Fruit fly (Drosophila melanogaster): Measurements from ENCODE around the gene CG15023.
A peak's percentile ranks its signal among the peaks of the same experiment; 100 is the strongest.

Gene CG15023

DNA sequence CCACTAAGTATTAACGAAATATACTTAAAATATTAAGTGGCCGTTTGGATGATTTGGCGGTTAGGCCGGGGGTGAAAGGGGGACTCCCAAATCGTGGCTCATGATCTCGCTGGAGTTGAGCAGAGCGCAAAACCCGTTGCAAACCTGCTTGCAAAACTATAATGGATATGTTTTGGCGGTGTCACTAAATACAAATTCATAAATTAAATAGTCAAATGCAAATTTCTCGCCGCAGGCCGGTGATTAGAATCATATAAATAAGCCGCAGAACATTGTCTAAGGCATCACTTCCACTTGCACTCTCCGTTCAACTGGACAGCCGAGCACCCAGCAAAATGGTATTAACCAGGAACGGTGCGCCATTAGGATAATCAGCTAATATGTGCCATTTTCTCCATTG is 21.2 kb upstream of the CG15023 start, which contains the start of gene CG11350:
CG11350 (plus strand) TSS at position 301 of the 400 bp plus-strand sequence.
- TF ChIP-seq CG14655 (GFP tag; optimal IDR thresholded peaks at IDR 0.05): no peak
- no peak for TF ChIP-seq Snoo (tag; optimal IDR thresholded peaks at IDR 0.05)
- TF ChIP-seq CG15710 (tag; optimal IDR thresholded peaks at IDR 0.05): no peak
- no peak for TF ChIP-seq CG8301 (tag; optimal IDR thresholded peaks at IDR 0.05)
- no peak for TF ChIP-seq CG10348 (GFP tag; IDR thresholded peaks at IDR 0.05)
- no peak for TF ChIP-seq rn (GFP tag; IDR thresholded peaks at IDR 0.05)

DNA sequence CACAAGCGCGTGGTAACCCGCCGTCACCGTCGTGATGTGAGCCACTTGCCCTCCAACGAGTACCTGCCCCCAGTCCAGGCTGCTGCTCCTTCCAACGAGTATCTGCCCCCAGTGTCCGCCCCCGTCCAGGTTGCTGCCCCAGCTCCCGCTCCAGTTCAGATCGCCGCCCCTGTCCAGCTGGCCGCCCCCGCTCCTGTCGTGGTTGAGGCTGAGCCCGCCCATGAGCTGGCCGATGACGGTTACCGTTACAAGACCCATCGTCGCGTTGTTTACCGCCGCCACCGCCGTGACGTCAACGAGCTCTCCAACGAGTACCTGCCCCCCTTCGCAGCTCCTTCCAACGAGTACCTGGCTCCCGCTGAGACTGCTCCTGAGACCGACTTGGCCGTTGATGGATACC is 19.5 kb upstream of the CG15023 start:
- TF ChIP-seq Ets98B (GFP tag; IDR thresholded peaks at IDR 0.05) (no peak), Pif1B (GFP tag; optimal IDR thresholded peaks at IDR 0.05) (no peak), fd96Ca (GFP tag; IDR thresholded peaks at IDR 0.05) (peak; percentile 52; the same call in 1 of the 3 replicates), CG8159 (tag; optimal IDR thresholded peaks at IDR 0.05) (no peak), CG9948 (tag; optimal IDR thresholded peaks at IDR 0.05) (no peak), CG4496 (GFP tag; IDR thresholded peaks at IDR 0.05) (0 out of 3 replicates have a peak, but pooled peaks have one; percentile 13)

DNA sequence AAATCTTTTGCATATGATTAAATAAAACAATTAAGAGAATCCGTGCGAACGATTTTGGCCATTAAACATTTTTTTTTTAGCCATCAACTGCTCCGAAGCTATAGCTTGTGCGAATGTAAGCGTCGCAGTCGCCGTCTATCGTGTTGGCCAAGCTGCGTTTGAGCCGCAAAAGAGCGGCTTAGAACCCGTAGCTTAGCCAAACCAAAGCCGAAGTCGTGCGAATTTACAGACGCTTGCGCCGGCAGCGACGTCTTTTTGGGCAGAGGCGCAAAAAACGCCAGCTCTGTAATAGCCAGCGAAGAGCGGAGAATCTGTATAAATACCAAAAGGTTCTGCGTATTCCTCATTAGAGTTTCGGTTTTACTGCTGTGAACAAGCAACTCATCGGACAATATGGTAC is 18.6 kb upstream of the CG15023 start, which contains the start of gene CG7465:
CG7465 (plus strand) TSS at position 346 of the 400 bp plus-strand sequence.
- TF ChIP-seq CG8301 (tag; optimal IDR thresholded peaks at IDR 0.05) (no peak), Snoo (tag; optimal IDR thresholded peaks at IDR 0.05) (no peak), CG4496 (GFP tag; IDR thresholded peaks at IDR 0.05) (no peak), EcR (GFP tag; optimal IDR thresholded peaks at IDR 0.05) (no peak), Pif1A (GFP tag; optimal IDR thresholded peaks at IDR 0.05) (no peak), CG9948 (tag; optimal IDR thresholded peaks at IDR 0.05) (no peak), CG13204 (GFP tag; optimal IDR thresholded peaks at IDR 0.05) (no peak), Pif1B (GFP tag; optimal IDR thresholded peaks at IDR 0.05) (no peak), D1 (tag; optimal IDR thresholded peaks at IDR 0.05) (no peak), CG17806 (tag; optimal IDR thresholded peaks at IDR 0.05) (no peak), CG15710 (tag; optimal IDR thresholded peaks at IDR 0.05) (no peak)

DNA sequence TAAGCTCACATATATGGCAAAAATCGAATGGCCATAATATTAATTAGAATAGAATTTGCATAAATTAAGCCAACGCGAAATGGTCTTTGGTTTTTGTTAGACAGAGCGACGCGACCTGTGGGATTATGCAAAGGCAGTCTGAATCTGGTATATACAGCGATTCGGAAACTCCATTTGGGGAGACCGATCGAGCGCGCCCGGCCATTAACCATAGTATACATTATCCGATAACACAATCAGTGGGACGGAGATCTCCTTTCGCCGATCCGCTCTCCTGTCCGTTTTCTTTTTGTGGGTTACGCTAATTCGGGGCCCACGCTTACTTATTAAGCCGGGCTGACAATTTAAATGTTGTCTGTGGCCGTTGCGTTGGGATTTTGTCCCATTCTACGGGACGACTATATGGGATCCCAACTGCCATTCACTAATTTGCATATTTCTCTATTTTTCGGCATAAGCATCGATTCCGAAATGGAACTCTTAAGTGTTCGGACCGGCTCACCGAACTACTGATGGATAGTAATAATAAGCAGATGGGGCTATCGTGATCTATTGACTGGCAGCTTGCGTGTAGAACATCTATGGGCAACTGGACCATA is 16.5 kb upstream of the CG15023 start:
- TF ChIP-seq CG32121 (GFP tag; IDR thresholded peaks at IDR 0.05): no peak
- no peak for TF ChIP-seq CG13204 (GFP tag; optimal IDR thresholded peaks at IDR 0.05)
- TF ChIP-seq CG4496 (GFP tag; IDR thresholded peaks at IDR 0.05): no peak
- TF ChIP-seq CG9948 (tag; optimal IDR thresholded peaks at IDR 0.05): no peak
- no peak for TF ChIP-seq Pif1B (GFP tag; optimal IDR thresholded peaks at IDR 0.05)

DNA sequence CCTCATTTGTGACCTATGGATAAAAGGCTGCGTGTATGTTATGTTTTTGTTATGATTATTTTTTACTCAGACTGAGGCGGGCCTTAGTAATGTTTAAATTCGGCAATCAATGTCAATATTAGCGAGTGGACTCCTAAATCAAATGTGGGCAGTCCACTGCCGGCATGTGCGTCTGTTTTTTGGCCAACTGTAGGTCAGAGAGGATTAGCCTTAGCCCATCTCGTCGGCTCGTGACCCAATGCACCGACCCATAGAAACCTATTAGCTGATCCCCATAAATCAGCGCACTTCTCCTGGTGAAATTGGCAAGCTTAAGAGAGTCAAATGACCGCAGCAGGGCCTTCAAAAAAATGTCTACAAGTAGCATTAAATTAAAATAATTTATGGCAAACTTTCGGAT is 14.4 kb upstream of the CG15023 start:
- no peak for TF ChIP-seq D1 (tag; optimal IDR thresholded peaks at IDR 0.05)
- no peak for TF ChIP-seq CG8301 (tag; optimal IDR thresholded peaks at IDR 0.05)
- TF ChIP-seq rn (GFP tag; IDR thresholded peaks at IDR 0.05): no peak
- TF ChIP-seq CG8159 (tag; optimal IDR thresholded peaks at IDR 0.05): no peak
- TF ChIP-seq CG14655 (GFP tag; optimal IDR thresholded peaks at IDR 0.05): no peak
- no peak for TF ChIP-seq CG34367 (tag; optimal IDR thresholded peaks at IDR 0.05)
- no peak for TF ChIP-seq CG4496 (GFP tag; IDR thresholded peaks at IDR 0.05)
- TF ChIP-seq Pif1A (GFP tag; optimal IDR thresholded peaks at IDR 0.05): no peak

DNA sequence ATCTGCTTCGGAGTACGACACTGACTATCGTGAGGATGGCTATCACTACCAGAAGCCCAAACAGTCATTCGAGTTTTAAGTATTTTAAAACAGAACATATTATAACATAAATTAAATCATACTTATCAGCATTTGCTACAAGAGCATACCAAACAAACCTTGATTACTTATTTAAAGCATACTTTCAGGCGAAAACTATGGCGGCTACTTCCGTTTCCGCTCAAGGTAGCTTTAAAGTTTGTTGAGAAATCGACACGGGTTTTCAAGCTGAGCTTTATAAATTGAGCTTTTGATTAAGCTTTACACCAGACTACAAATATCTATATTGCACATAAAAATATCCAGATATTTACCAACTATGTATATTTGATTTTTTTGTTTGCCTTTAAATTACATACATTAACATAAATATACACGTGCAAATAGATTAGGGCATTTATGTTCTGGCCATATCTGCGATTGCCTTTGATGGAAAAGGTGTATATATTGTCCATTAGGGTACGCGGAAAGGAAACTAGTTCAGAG is 13.7 kb upstream of the CG15023 start:
- TF ChIP-seq fd96Ca (GFP tag; IDR thresholded peaks at IDR 0.05): 0 out of 3 replicates have a peak, but pooled peaks have one; percentile 35
- no peak for TF ChIP-seq CG32121 (GFP tag; IDR thresholded peaks at IDR 0.05)
- TF ChIP-seq CG17806 (tag; optimal IDR thresholded peaks at IDR 0.05): no peak
- peak; percentile 24 for TF ChIP-seq CG8301 (tag; optimal IDR thresholded peaks at IDR 0.05)
- no peak for TF ChIP-seq Snoo (tag; optimal IDR thresholded peaks at IDR 0.05)
- peak; percentile 20; the same call in 1 of the 2 replicates for TF ChIP-seq CG12605 (GFP tag; IDR thresholded peaks at IDR 0.05)
- no peak for TF ChIP-seq gl (tag; optimal IDR thresholded peaks at IDR 0.05)
- TF ChIP-seq CG13204 (GFP tag; optimal IDR thresholded peaks at IDR 0.05): no peak
- TF ChIP-seq CG10348 (GFP tag; IDR thresholded peaks at IDR 0.05): no peak
- TF ChIP-seq rn (GFP tag; IDR thresholded peaks at IDR 0.05): no peak
- no peak for TF ChIP-seq D1 (tag; optimal IDR thresholded peaks at IDR 0.05)
- TF ChIP-seq CG34367 (tag; optimal IDR thresholded peaks at IDR 0.05): peak; percentile 43
- TF ChIP-seq Pif1B (GFP tag; optimal IDR thresholded peaks at IDR 0.05): peak; percentile 13
- peak; percentile 20 for TF ChIP-seq CG8159 (tag; optimal IDR thresholded peaks at IDR 0.05)
- peak; percentile 61 for TF ChIP-seq Ets98B (GFP tag; IDR thresholded peaks at IDR 0.05)
- TF ChIP-seq Pif1A (GFP tag; optimal IDR thresholded peaks at IDR 0.05): peak; percentile 66
- TF ChIP-seq CG9948 (tag; optimal IDR thresholded peaks at IDR 0.05): no peak
- TF ChIP-seq CG14655 (GFP tag; optimal IDR thresholded peaks at IDR 0.05): peak; percentile 25
- peak; percentile 96 for TF ChIP-seq CG4496 (GFP tag; IDR thresholded peaks at IDR 0.05)
- TF ChIP-seq EcR (GFP tag; optimal IDR thresholded peaks at IDR 0.05): no peak

DNA sequence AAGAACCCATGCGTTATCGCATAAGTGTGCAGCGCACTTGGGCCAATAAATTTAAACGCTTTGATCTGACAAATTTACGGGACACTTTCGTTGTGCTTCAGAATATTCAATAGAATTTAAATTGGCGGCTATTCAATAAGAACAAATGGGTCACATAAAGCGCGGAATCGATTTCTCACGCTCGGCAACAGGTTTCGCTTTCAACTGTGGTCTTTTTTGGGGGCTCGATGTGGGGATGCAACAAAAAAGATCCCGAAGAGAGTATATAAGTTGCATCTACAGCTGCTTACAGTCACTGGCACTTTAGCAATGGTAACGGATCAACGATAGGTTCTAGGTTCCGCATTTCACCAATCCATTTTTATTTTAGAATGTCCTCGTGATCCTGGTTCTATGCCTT is 11.5 kb upstream of the CG15023 start, which contains the start of gene CG11349:
CG11349 (plus strand) TSS at position 301 of the 400 bp plus-strand sequence.
- TF ChIP-seq CG13204 (GFP tag; optimal IDR thresholded peaks at IDR 0.05): no peak
- TF ChIP-seq CG9948 (tag; optimal IDR thresholded peaks at IDR 0.05): no peak
- no peak for TF ChIP-seq EcR (GFP tag; optimal IDR thresholded peaks at IDR 0.05)
- no peak for TF ChIP-seq Pif1B (GFP tag; optimal IDR thresholded peaks at IDR 0.05)
- no peak for TF ChIP-seq CG15710 (tag; optimal IDR thresholded peaks at IDR 0.05)
- no peak for TF ChIP-seq Ets98B (GFP tag; IDR thresholded peaks at IDR 0.05)

All from whole organism, pupa.